Worm (Caenorhabditis elegans): ENCODE results near the gene T01D1.5.

ce11 chrII:186504-186903 lies 2.4 kb downstream of the T01D1.5 start, which contains the start of gene T01D1.8:
- no peak for TF ChIP-seq gmeb-2 (tag; optimal IDR thresholded peaks at IDR 0.05)
- TF ChIP-seq nhr-11 (tag; optimal IDR thresholded peaks at IDR 0.05) = no peak
- no peak for TF ChIP-seq dmd-4 (tag; optimal IDR thresholded peaks at IDR 0.05; ENCODE audit: borderline replicate concordance)
- no peak for TF ChIP-seq pat-9 (tag; optimal IDR thresholded peaks at IDR 0.05)
- TF ChIP-seq pax-1 (tag; optimal IDR thresholded peaks at IDR 0.05) = no peak

Measured in whole organism, late embryonic.